Fruit fly (Drosophila melanogaster) whole organism, pupa: ENCODE measurements around the gene TTLL5.
A peak's percentile ranks its signal among the peaks of the same experiment; 100 is the strongest.
"Not testable (repeated sequence)": the region's sequence is repeated elsewhere in the genome, so short reads cannot be mapped to it uniquely, and the experiment has no call there.

Experiments used
- CG10348 ChIP-seq: fragments of 200-800 bp; sonication (Bioruptor generic); IDR thresholded peaks from 2 replicates; pipeline ENCODE4 v1.3.6; 2022; ENCODE audit warnings: missing biosample characterization, missing genetic modification characterization
- CG12605 ChIP-seq: fragments of 200-800 bp; sonication (Bioruptor generic); IDR thresholded peaks from 2 replicates; pipeline ENCODE4 v1.3.6; 2022; ENCODE audit warnings: missing biosample characterization, missing genetic modification characterization
- CG13204 ChIP-seq: fragments of 200-800 bp; sonication (Bioruptor generic); optimal IDR thresholded peaks from 2 replicates; lab custom pipeline; 2018; ENCODE audit warnings: missing biosample characterization, mild to moderate bottlenecking, missing genetic modification characterization, moderate library complexity
- CG14655 ChIP-seq: fragments of 200-800 bp; sonication (Bioruptor generic); optimal IDR thresholded peaks from 3 replicates; lab custom pipeline; 2017; ENCODE audit warnings: mild to moderate bottlenecking, missing biosample characterization, missing genetic modification reagents, missing genetic modification characterization
- CG15710 ChIP-seq: fragments of 200-800 bp; sonication (Bioruptor generic); optimal IDR thresholded peaks from 2 replicates; lab custom pipeline; 2018; ENCODE audit warnings: missing biosample characterization, mild to moderate bottlenecking, missing genetic modification characterization, moderate library complexity
- CG17806 ChIP-seq: fragments of 200-800 bp; sonication (Bioruptor generic); optimal IDR thresholded peaks from 2 replicates; lab custom pipeline; 2018; ENCODE audit warnings: missing biosample characterization, mild to moderate bottlenecking, missing genetic modification characterization, moderate library complexity
- CG32121 ChIP-seq: fragments of 200-800 bp; sonication (Bioruptor generic); IDR thresholded peaks from 2 replicates; pipeline ENCODE4 v1.3.6; 2022; ENCODE audit warnings: missing biosample characterization, missing genetic modification characterization
- CG34367 ChIP-seq: fragments of 200-800 bp; sonication (Bioruptor generic); optimal IDR thresholded peaks from 2 replicates; lab custom pipeline; 2018; ENCODE audit warnings: missing biosample characterization, mild to moderate bottlenecking, missing genetic modification characterization
- CG4496 ChIP-seq: fragments of 200-800 bp; sonication (Bioruptor generic); IDR thresholded peaks from 3 replicates; pipeline ENCODE4 v1.3.6; 2022; ENCODE audit warnings: missing biosample characterization, missing genetic modification characterization
- CG8159 ChIP-seq: fragments of 200-800 bp; sonication (Bioruptor generic); optimal IDR thresholded peaks from 3 replicates; lab custom pipeline; 2018; ENCODE audit warnings: missing biosample characterization, mild to moderate bottlenecking, missing genetic modification characterization, moderate library complexity
- CG8301 ChIP-seq: fragments of 200-800 bp; sonication (Bioruptor generic); optimal IDR thresholded peaks from 2 replicates; lab custom pipeline; 2018; ENCODE audit warnings: missing biosample characterization, mild to moderate bottlenecking, missing genetic modification characterization
- CG9948 ChIP-seq: fragments of 200-800 bp; sonication (Bioruptor generic); optimal IDR thresholded peaks from 2 replicates; lab custom pipeline; 2018; ENCODE audit warnings: missing biosample characterization, mild to moderate bottlenecking, missing genetic modification characterization, moderate library complexity
- D1 ChIP-seq: fragments of 200-800 bp; sonication (Bioruptor generic); optimal IDR thresholded peaks from 2 replicates; lab custom pipeline; 2018; ENCODE audit warnings: missing biosample characterization, mild to moderate bottlenecking, missing genetic modification characterization, moderate library complexity
- EcR ChIP-seq: fragments of 200-800 bp; sonication (Bioruptor generic); optimal IDR thresholded peaks from 3 replicates; lab custom pipeline; 2019; ENCODE audit warnings: missing biosample characterization, missing genetic modification characterization, mild to moderate bottlenecking, moderate library complexity, missing genetic modification reagents
- Ets98B ChIP-seq: fragments of 200-800 bp; sonication (Bioruptor generic); IDR thresholded peaks from 2 replicates; pipeline ENCODE4 v1.3.6; 2022; ENCODE audit warnings: missing biosample characterization, missing genetic modification characterization
- Pif1A ChIP-seq: fragments of 200-800 bp; sonication (Bioruptor generic); optimal IDR thresholded peaks from 3 replicates; lab custom pipeline; 2016; ENCODE audit warnings: missing biosample characterization, missing genetic modification characterization
- Pif1B ChIP-seq: fragments of 200-800 bp; sonication (Bioruptor generic); optimal IDR thresholded peaks from 3 replicates; lab custom pipeline; 2016; ENCODE audit warnings: missing biosample characterization, missing genetic modification characterization
- Snoo ChIP-seq: fragments of 200-800 bp; sonication (Bioruptor generic); optimal IDR thresholded peaks from 3 replicates; lab custom pipeline; 2017; ENCODE audit warnings: missing biosample characterization, mild to moderate bottlenecking, missing genetic modification characterization, inconsistent platforms
- fd96Ca ChIP-seq: fragments of 200-800 bp; sonication (Bioruptor generic); IDR thresholded peaks from 3 replicates; pipeline ENCODE4 v1.3.6; 2022; ENCODE audit warnings: missing biosample characterization, missing genetic modification characterization
- gl ChIP-seq: fragments of 200-800 bp; sonication (Bioruptor generic); optimal IDR thresholded peaks from 2 replicates; lab custom pipeline; 2018; ENCODE audit warnings: missing biosample characterization, mild to moderate bottlenecking, missing genetic modification characterization
- rn ChIP-seq: fragments of 200-800 bp; sonication (Bioruptor generic); IDR thresholded peaks from 2 replicates; pipeline ENCODE4 v1.3.6; 2022; ENCODE audit warnings: missing biosample characterization, missing genetic modification characterization

Gene TTLL5

DNA sequence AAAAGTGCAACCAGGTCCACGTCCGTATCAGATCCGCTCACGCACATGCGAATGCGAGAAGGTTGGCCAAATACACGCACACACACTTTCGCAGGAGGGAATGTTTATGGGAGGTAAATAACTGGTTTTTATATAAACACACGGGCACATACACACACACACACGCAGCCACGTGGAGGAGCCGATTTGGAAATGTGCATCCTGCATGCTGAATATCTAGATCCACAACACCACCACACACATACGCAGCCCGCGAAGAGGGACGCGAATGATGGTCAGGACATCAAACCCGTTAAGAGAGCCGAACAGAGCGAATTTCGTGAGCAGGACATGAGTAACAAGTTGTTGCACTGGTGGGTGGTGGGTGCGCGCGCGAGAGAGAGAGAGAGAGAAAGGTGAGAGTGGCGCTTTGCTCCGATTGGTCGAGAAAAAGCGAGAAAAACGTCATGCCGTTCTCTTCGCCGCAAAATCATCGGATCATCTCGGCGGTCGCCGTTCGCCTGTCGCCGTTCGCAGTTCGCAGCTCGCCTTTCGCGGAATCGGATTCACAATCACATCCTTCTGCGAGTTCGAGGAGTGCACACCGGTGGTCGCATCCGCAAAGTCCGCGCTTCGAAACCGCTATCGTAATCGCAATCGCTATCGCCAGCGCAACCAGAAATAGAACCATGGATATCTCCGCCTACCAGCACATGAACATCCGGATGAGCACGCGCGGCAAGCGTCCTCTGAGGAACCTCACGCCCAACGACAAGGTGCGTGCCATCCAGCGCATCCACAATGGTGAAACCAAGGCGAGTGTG lies 15.0 kb upstream of the TTLL5 start, which contains the start of gene danr:
Gene danr (plus strand): TSS at position 508 of the 803 bp plus-strand sequence.
- TF ChIP-seq CG13204 (GFP tag; lab: Kevin White, UChicago) (no peak), CG4496 (no peak; the same call in 2 of the 3 replicates), rn (GFP tag; lab: Robert Waterston, UW) (no peak), CG12605 (peak; percentile 76), EcR (GFP tag; lab: Kevin White, UChicago) (no peak), CG8301 (tag; lab: Kevin White, UChicago) (no peak), CG14655 (GFP tag; lab: Kevin White, UChicago) (no peak), CG32121 (GFP tag; lab: Robert Waterston, UW) (no peak), CG34367 (no peak)

DNA sequence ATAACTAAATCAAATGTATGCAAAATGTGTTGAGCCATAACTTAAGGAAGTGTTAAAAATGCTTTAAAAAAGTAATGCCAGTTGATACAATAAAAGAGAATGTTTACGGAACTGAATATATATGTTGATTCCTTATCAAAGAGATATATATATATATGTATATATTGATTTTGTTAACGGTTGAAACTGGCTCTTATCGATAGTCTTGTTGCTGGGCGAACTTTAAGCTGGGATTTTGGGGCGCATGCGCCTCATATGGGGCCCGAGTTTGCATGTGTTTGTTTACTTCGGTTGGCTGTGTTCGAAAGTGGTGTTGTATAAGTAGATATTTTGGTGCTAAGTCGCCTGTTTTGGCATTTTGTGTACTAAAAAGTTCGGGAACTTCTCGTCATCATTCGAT lies 8.3 kb upstream of the TTLL5 start, which contains the start of gene Bili:
Gene Bili (plus strand): TSS at position 265 of the 400 bp plus-strand sequence.
- not testable (repeated sequence) for TF ChIP-seq CG8301 (tag; lab: Kevin White, UChicago); CG32121 (GFP tag; lab: Robert Waterston, UW); Pif1B (GFP tag; lab: Kevin White, UChicago)

DNA sequence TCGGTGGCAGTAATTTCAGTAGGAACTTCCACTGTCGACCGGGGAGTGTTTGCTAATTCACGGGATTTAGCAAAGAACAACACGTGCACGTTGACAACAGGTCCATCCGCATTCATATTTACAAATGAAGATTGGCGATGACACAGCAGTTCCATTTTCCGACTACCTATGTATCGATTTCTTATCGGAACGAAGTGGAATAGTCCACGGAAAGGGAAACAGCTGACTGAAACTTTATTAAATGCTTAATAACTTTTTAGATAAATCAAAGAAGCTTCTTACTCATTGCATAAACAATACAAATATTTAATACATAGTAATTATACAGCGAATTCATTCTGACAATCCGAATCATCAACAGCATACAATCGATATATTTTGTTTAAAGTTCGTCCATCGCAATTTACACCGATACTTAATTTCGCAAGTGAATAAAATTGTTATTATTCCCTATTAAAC lies 4.5 kb upstream of the TTLL5 start, which contains the start of the genes Mocs2A, Mocs2B and Clbn:
Gene Mocs2A (minus strand): TSS at position 129 of the 459 bp plus-strand sequence.
Gene Mocs2B (minus strand): TSS at position 129 of the 459 bp plus-strand sequence.
Gene Clbn (plus strand): TSS at position 272 of the 459 bp plus-strand sequence.
- TF ChIP-seq CG32121 (GFP tag; lab: Robert Waterston, UW) = no peak
- TF ChIP-seq Pif1B (GFP tag; lab: Kevin White, UChicago) = no peak
- no peak for TF ChIP-seq CG34367
- TF ChIP-seq Snoo = no peak
- TF ChIP-seq CG14655 (GFP tag; lab: Kevin White, UChicago) = no peak
- TF ChIP-seq CG8159 (tag; lab: Kevin White, UChicago) = no peak
- TF ChIP-seq EcR (GFP tag; lab: Kevin White, UChicago) = no peak
- no peak for TF ChIP-seq gl
- no peak for TF ChIP-seq Pif1A (GFP tag; lab: Kevin White, UChicago)
- TF ChIP-seq CG10348 = no peak
- no peak for TF ChIP-seq D1 (tag; lab: Kevin White, UChicago)
- TF ChIP-seq CG9948 = no peak
- TF ChIP-seq CG12605 = no peak
- TF ChIP-seq CG15710 (tag; lab: Kevin White, UChicago) = no peak
- no peak for TF ChIP-seq CG13204 (GFP tag; lab: Kevin White, UChicago)
- no peak for TF ChIP-seq rn (GFP tag; lab: Robert Waterston, UW)
- TF ChIP-seq CG17806 = no peak
- no peak for TF ChIP-seq fd96Ca (GFP tag; lab: Robert Waterston, UW)
- no peak for TF ChIP-seq CG8301 (tag; lab: Kevin White, UChicago)
- no peak for TF ChIP-seq Ets98B (GFP tag; lab: Robert Waterston, UW)

DNA sequence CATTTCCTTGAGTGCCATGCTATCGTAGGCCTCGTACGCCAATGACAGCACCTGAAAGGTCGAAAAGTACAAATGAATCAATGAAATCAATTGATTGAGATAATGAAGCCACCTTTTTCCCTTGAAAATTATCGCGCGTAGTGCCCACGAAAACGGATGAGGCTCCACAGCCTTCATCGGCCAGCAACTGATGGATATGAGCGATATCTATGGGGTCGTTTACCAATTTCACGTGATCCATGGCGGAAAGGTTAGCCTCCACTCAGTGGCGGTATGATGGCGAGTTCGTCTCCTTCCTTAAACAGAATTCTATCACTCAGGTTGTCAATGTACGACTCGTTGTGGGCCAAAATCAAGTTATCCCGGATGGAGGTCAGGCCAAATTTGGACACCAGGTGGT lies 4.1 kb upstream of the TTLL5 start:
- TF ChIP-seq CG12605 = no peak
- no peak for TF ChIP-seq CG32121 (GFP tag; lab: Robert Waterston, UW)
- no peak for TF ChIP-seq Ets98B (GFP tag; lab: Robert Waterston, UW)
- no peak for TF ChIP-seq CG14655 (GFP tag; lab: Kevin White, UChicago)
- TF ChIP-seq Snoo = no peak
- TF ChIP-seq CG13204 (GFP tag; lab: Kevin White, UChicago) = no peak
- no peak for TF ChIP-seq CG9948
- TF ChIP-seq CG8159 (tag; lab: Kevin White, UChicago) = no peak
- no peak for TF ChIP-seq CG34367
- no peak for TF ChIP-seq CG8301 (tag; lab: Kevin White, UChicago)
- no peak for TF ChIP-seq CG10348
- TF ChIP-seq D1 (tag; lab: Kevin White, UChicago) = no peak

DNA sequence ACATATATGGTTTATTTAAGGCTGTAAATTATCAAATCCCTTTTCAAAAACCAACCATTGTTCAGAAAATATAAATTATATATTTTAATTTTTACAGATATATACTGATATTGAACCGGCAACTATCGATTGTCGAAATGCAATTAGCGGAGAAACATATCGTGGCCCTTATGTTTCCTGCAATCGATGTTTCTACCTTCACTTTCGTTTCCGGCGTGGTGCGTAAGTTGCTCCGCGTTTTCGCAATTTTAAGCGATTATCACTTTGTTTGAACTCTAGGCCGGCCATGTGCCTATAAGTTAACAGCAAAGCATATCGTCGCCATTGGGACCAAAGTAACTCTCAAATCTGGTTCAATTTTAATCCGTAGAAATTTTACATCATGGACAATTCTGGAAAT lies 542 bp upstream of the TTLL5 start, which contains the start of gene vig2:
Gene vig2 (plus strand): TSS at position 112 of the 400 bp plus-strand sequence.
- TF ChIP-seq Snoo (peak; percentile 52), CG4496 (peak; percentile 82; the same call in 2 of the 3 replicates), CG34367 (peak; percentile 14), CG15710 (tag; lab: Kevin White, UChicago) (peak; percentile 15)

DNA sequence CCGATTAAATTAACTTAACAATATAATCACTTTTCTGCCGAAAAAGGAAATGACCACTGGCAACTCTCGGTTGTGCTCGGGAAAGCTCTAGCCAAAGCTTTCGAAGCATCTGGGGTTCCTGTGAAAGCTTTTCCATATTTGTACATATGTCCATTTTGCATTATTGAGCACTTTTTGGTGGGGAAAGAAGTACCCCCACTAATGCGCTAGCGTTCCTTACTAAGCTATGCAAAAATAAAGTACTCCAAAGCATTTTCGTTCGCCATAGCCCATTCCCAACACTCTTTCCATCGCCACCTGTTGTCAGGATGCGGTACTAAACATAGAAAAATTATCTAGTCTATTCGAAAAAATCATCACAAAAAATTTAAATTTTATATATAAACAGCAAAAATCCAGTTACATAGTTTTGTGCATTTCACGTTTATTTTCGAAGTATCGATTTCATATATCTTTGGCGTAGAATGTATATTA lies 10.2 kb downstream of the TTLL5 start, which contains the start of gene Nepl16:
Gene Nepl16 (minus strand): TSS at position 51 of the 474 bp plus-strand sequence.
- no peak for TF ChIP-seq CG32121 (GFP tag; lab: Robert Waterston, UW)
- TF ChIP-seq EcR (GFP tag; lab: Kevin White, UChicago) = no peak
- no peak for TF ChIP-seq CG34367
- no peak for TF ChIP-seq Pif1B (GFP tag; lab: Kevin White, UChicago)
- no peak for TF ChIP-seq Pif1A (GFP tag; lab: Kevin White, UChicago)
- no peak for TF ChIP-seq CG8301 (tag; lab: Kevin White, UChicago)
